Fruit fly (Drosophila melanogaster): Measurements from ENCODE around the gene Axud1.

Gene Axud1

DNA sequence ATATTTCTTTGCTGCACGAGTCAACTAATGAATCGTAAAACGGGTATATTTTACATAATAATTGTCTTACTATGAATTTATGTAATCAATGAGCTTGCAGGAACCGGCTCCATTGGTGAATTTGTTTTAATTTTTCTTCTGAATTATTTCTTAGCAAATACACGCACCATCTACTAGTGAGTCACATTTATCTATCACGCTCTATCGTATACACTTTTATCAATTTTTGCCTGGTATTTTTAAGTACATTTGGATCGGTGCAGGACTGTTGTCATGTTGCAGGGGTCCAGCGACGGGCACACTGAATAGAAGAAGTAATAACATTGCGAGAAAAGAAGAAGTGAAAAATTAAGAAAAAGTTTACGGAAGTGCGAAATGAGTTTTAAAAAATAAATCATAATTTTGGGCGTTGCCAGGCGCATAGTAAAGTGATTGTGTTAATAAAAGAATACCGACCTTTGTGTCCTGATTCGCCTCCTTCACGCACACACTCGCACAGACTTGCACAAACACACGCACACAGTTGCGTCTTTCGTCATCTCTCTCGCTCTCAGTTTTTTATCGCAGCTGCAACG, at the start of gene Axud1, which contains the start of gene Rab5:
Gene Axud1 (plus strand): TSS at position 269 of the 575 bp plus-strand sequence.
Gene Rab5 (minus strand): TSS at position 197 of the 575 bp plus-strand sequence.
- peak; percentile 89 for TF ChIP-seq Sin3A (optimal IDR thresholded peaks at IDR 0.05)
- TF ChIP-seq Hmr (GFP tag; optimal IDR thresholded peaks at IDR 0.05) = peak; percentile 53
- TF ChIP-seq ab (GFP tag; optimal IDR thresholded peaks at IDR 0.05) = no peak
- TF ChIP-seq Lhr (GFP tag; optimal IDR thresholded peaks at IDR 0.05) = peak; percentile 75
- peak; percentile 59 for TF ChIP-seq phol (tag; optimal IDR thresholded peaks at IDR 0.05)
- peak; percentile 24 for TF ChIP-seq CG17829 (tag; optimal IDR thresholded peaks at IDR 0.05)
- TF ChIP-seq CG31441 (GFP tag; IDR thresholded peaks at IDR 0.05) = peak; percentile 10; the same call in 1 of the 2 replicates
- TF ChIP-seq Side (GFP tag; optimal IDR thresholded peaks at IDR 0.05) = peak; percentile 25
- TF ChIP-seq cwo (GFP tag; optimal IDR thresholded peaks at IDR 0.05) = no peak
- no peak for TF ChIP-seq Ravus (GFP tag; IDR thresholded peaks at IDR 0.05)
- TF ChIP-seq CG12391 (tag; optimal IDR thresholded peaks at IDR 0.05) = peak; percentile 18
- no peak for TF ChIP-seq Mes4 (GFP tag; optimal IDR thresholded peaks at IDR 0.05)
- peak; percentile 79 for TF ChIP-seq BEAF-32 (GFP tag; optimal IDR thresholded peaks at IDR 0.05)
- no peak for TF ChIP-seq CG17328 (GFP tag; IDR thresholded peaks at IDR 0.05)
- no peak for TF ChIP-seq CG10979 (tag; optimal IDR thresholded peaks at IDR 0.05)
- peak; percentile 41; the same call in 1 of the 3 replicates for TF ChIP-seq CG17361 (GFP tag; IDR thresholded peaks at IDR 0.05)
- peak; percentile 17 for TF ChIP-seq stwl (tag; optimal IDR thresholded peaks at IDR 0.05)
- TF ChIP-seq Elba2 (GFP tag; optimal IDR thresholded peaks at IDR 0.05) = no peak
- TF ChIP-seq CG5953 (GFP tag; IDR thresholded peaks at IDR 0.05) = no peak
- TF ChIP-seq Xbp1 (GFP tag; optimal IDR thresholded peaks at IDR 0.05) = peak; percentile 4
- peak; percentile 88 for TF ChIP-seq CG14710 (tag; optimal IDR thresholded peaks at IDR 0.05)
- peak; percentile 27 for TF ChIP-seq CG8924 (tag; optimal IDR thresholded peaks at IDR 0.05)
- TF ChIP-seq CoRest (tag; optimal IDR thresholded peaks at IDR 0.05) = peak; percentile 38
- TF ChIP-seq klu (GFP tag; IDR thresholded peaks at IDR 0.05) = no peak
- TF ChIP-seq Rfx (GFP tag; IDR thresholded peaks at IDR 0.05) = peak; percentile 39; the same call in 1 of the 2 replicates
- peak; percentile 47 for TF ChIP-seq CG1603 (tag; optimal IDR thresholded peaks at IDR 0.05)
- TF ChIP-seq cg (GFP tag; optimal IDR thresholded peaks at IDR 0.05) = peak; percentile 90
- no peak for TF ChIP-seq Opbp (GFP tag; IDR thresholded peaks at IDR 0.05; ENCODE audit: partially characterized antibody)
- TF ChIP-seq MESR4 (GFP tag; optimal IDR thresholded peaks at IDR 0.05) = peak; percentile 71
- TF ChIP-seq stc (GFP tag; IDR thresholded peaks at IDR 0.05) = peak; percentile 11; the same call in 1 of the 2 replicates
- peak; percentile 7 for TF ChIP-seq Dek (tag; optimal IDR thresholded peaks at IDR 0.05)
- TF ChIP-seq HmgD (GFP tag; optimal IDR thresholded peaks at IDR 0.05) = peak; percentile 29
- TF ChIP-seq bbx (GFP tag; IDR thresholded peaks at IDR 0.05; ENCODE audit: partially characterized antibody) = 0 out of 2 replicates have a peak, but pooled peaks have one; percentile 23
- 0 out of 3 replicates have a peak, but pooled peaks have one; percentile 38 for TF ChIP-seq Dbx (GFP tag; IDR thresholded peaks at IDR 0.05)
- 0 out of 4 replicates have a peak, but pooled peaks have one; percentile 17 for TF ChIP-seq chinmo (GFP tag; IDR thresholded peaks at IDR 0.05; ENCODE audit: partially characterized antibody)
- peak; percentile 53; the same call in 1 of the 3 replicates for TF ChIP-seq CG34224 (GFP tag; IDR thresholded peaks at IDR 0.05; ENCODE audit: partially characterized antibody)
- no peak for TF ChIP-seq CG2202 (tag; optimal IDR thresholded peaks at IDR 0.05)
- TF ChIP-seq YL-1 (GFP tag; optimal IDR thresholded peaks at IDR 0.05) = peak; percentile 76
- TF ChIP-seq E2f2 (GFP tag; IDR thresholded peaks at IDR 0.05) = peak; percentile 22; the same call in 1 of the 2 replicates
- peak; percentile 19 for TF ChIP-seq Fer1 (GFP tag; optimal IDR thresholded peaks at IDR 0.05)
- TF ChIP-seq Eip74EF (GFP tag; optimal IDR thresholded peaks at IDR 0.05) = peak in 1 of 2 experiments; percentile 12
- peak in 1 of 2 experiments; percentile 24 for TF ChIP-seq Trl (optimal IDR thresholded peaks at IDR 0.05)
- no peak for TF ChIP-seq Trl (GFP tag; optimal IDR thresholded peaks at IDR 0.05)
- TF ChIP-seq CG9797 (GFP tag; optimal IDR thresholded peaks at IDR 0.05) = peak; percentile 92
- TF ChIP-seq gfzf (GFP tag; optimal IDR thresholded peaks at IDR 0.05) = peak; percentile 97
- TF ChIP-seq CG7372 (GFP tag; IDR thresholded peaks at IDR 0.05) = no peak
- TF ChIP-seq pan (optimal IDR thresholded peaks at IDR 0.05) = no peak
- peak in 1 of 2 experiments; percentile 36 for TF ChIP-seq pan (GFP tag; optimal IDR thresholded peaks at IDR 0.05 in 1 of 2, IDR thresholded peaks at IDR 0.05 in 1 of 2)
- peak; percentile 19 for TF ChIP-seq lab (GFP tag; optimal IDR thresholded peaks at IDR 0.05)

Measured in whole organism, embryonic.